Worm (Caenorhabditis elegans) whole organism, L3 larva: ENCODE data around the gene fbxc-51.

Source experiments
- daf-12 ChIP-seq: fragments of 150-350 bp; optimal IDR thresholded peaks from 2 replicates; lab custom pipeline; 2014; ENCODE audit warnings: missing biosample characterization, missing genetic modification reagents, missing genetic modification characterization
- elt-2 ChIP-seq: sonication (generic microtip); optimal IDR thresholded peaks from 2 replicates; lab custom pipeline; 2016; ENCODE audit warnings: missing genetic modification reagents, mild to moderate bottlenecking, missing genetic modification characterization, missing compliant biosample characterization
- elt-3 ChIP-seq, 3 experiments: fragments of 150-350 bp in 1 of 3; sonication (generic microtip) in 2 of 3; optimal IDR thresholded peaks; 2 replicates in 2 of 3; 4 replicates in 1 of 3; lab custom pipeline; 2014 to 2017; ENCODE audit warnings: missing biosample characterization in 3 of 3, missing genetic modification characterization in 3 of 3
- mdl-1 ChIP-seq: fragments of 150-350 bp; optimal IDR thresholded peaks from 2 replicates; lab custom pipeline; 2014; ENCODE audit warnings: missing biosample characterization, missing genetic modification characterization
- nhr-11 ChIP-seq: fragments of 150-350 bp; optimal IDR thresholded peaks from 2 replicates; lab custom pipeline; 2014; ENCODE audit warnings: missing biosample characterization, missing genetic modification characterization

DNA sequence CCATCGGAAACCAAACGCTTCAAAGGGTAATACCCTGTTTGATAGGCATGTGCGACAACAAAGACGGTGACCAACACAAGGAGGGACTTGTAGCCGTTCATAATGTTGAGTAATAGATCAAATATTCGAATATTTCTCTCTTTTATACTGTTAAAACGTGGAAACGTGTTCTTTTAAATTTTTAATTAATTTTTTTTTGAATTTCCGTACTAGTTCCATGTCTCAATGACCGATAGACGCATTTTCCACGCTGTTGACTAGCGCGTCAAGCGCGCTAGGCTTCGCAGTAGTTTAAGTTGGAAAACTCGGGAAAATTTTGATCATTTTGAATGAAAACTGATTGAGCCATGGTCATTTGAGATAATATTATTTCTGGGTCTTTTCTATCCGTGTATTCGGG is 1.8 kb upstream of the fbxc-51 start, which contains the start of gene Y46B2A.3:
- TF ChIP-seq elt-3 (tag; optimal IDR thresholded peaks at IDR 0.05; lab: Kevin White, UChicago) (no peak), elt-2 (tag; lab: Kevin White, UChicago) (no peak), nhr-11 (tag; lab: Kevin White, UChicago) (no peak), daf-12 (tag; lab: Kevin White, UChicago) (no peak), mdl-1 (no peak)
